Worm (Caenorhabditis elegans) whole organism, L4 larva: ENCODE measurements around the gene F10A3.4.
A peak's percentile ranks its signal among the peaks of the same experiment; 100 is the strongest.

ENCODE experiments used
- D1046.2 ChIP-seq: fragments of 200-800 bp; sonication (Bioruptor generic); IDR thresholded peaks from 2 replicates; pipeline ENCODE4 v1.3.6; 2022; ENCODE audit warnings: missing genetic modification characterization, missing compliant biosample characterization
- F26F4.8 ChIP-seq: fragments of 200-800 bp; sonication (Bioruptor generic); conservative IDR thresholded peaks from 2 replicates; pipeline ENCODE4 v1.3.6; 2022; ENCODE audit warnings: missing genetic modification characterization, missing compliant biosample characterization
- F44E2.7 ChIP-seq: fragments of 200-800 bp; sonication (Bioruptor generic); IDR thresholded peaks from 2 replicates; pipeline ENCODE4 v2.1.2; 2022; ENCODE audit warnings: missing genetic modification characterization, missing compliant biosample characterization
- F49E8.2 ChIP-seq: sonication (generic microtip); optimal IDR thresholded peaks from 2 replicates; lab custom pipeline; 2016; ENCODE audit warnings: missing compliant biosample characterization, mild to moderate bottlenecking, missing genetic modification characterization, borderline replicate concordance
- T26A8.4 ChIP-seq: fragments of 200-800 bp; sonication (Bioruptor generic); IDR thresholded peaks from 2 replicates; pipeline ENCODE4 v1.3.6; 2022; ENCODE audit warnings: missing genetic modification characterization, missing compliant biosample characterization
- Y105C5A.15 ChIP-seq: fragments of 200-800 bp; sonication (Bioruptor generic); IDR thresholded peaks from 2 replicates; pipeline ENCODE4 v1.3.6; 2022; ENCODE audit warnings: missing genetic modification characterization, missing compliant biosample characterization
- Y75B8A.6 ChIP-seq: fragments of 200-800 bp; sonication (Bioruptor generic); IDR thresholded peaks from 2 replicates; pipeline ENCODE4 v1.3.6; 2022; ENCODE audit warnings: missing genetic modification reagents, missing genetic modification characterization, missing compliant biosample characterization
- aly-2 ChIP-seq: sonication (generic microtip); optimal IDR thresholded peaks from 2 replicates; lab custom pipeline; 2018; ENCODE audit warnings: missing biosample characterization, missing genetic modification characterization
- ceh-28 ChIP-seq: fragments of 150-350 bp; optimal IDR thresholded peaks from 2 replicates; lab custom pipeline; 2014; ENCODE audit warnings: missing biosample characterization, missing genetic modification reagents, missing genetic modification characterization
- ceh-44 ChIP-seq: fragments of 200-800 bp; sonication (Bioruptor generic); IDR thresholded peaks from 2 replicates; pipeline ENCODE4 v1.3.6; 2022; ENCODE audit warnings: missing genetic modification reagents, missing genetic modification characterization, missing compliant biosample characterization
- ceh-82 ChIP-seq: sonication (generic microtip); optimal IDR thresholded peaks from 2 replicates; lab custom pipeline; 2017; ENCODE audit warnings: missing biosample characterization, missing genetic modification characterization
- daf-16 ChIP-seq, 3 experiments: sonication (generic microtip); optimal IDR thresholded peaks; 2 replicates each; lab custom pipeline; 2016 to 2017; ENCODE audit warnings: missing genetic modification characterization in 3 of 3, missing genetic modification reagents in 3 of 3, mild to moderate bottlenecking in 2 of 3, missing compliant biosample characterization in 2 of 3, missing biosample characterization in 1 of 3, moderate library complexity in 1 of 3
- dmd-6 ChIP-seq: fragments of 200-800 bp; sonication (Bioruptor generic); IDR thresholded peaks from 2 replicates; pipeline ENCODE4 v1.3.6; 2022; ENCODE audit warnings: missing genetic modification reagents, missing genetic modification characterization, missing compliant biosample characterization
- dmd-9 ChIP-seq: fragments of 200-800 bp; sonication (Bioruptor generic); IDR thresholded peaks from 2 replicates; pipeline ENCODE4 v1.3.6; 2022; ENCODE audit warnings: missing genetic modification reagents, missing genetic modification characterization, missing compliant biosample characterization
- dpl-1 ChIP-seq: fragments of 150-350 bp; optimal IDR thresholded peaks from 2 replicates; lab custom pipeline; 2014; ENCODE audit warnings: missing biosample characterization, missing genetic modification reagents, missing genetic modification characterization
- dve-1 ChIP-seq: sonication (generic microtip); optimal IDR thresholded peaks from 2 replicates; lab custom pipeline; 2017; ENCODE audit warnings: antibody characterized with exemption, mild to moderate bottlenecking, missing genetic modification characterization, missing compliant biosample characterization; ENCODE audit not compliant: insufficient read depth
- egl-27 ChIP-seq: sonication (generic microtip); optimal IDR thresholded peaks from 3 replicates; lab custom pipeline; 2017; ENCODE audit warnings: missing biosample characterization, missing genetic modification reagents, missing genetic modification characterization
- egl-43 ChIP-seq: fragments of 200-800 bp; sonication (Bioruptor generic); IDR thresholded peaks from 2 replicates; pipeline ENCODE4 v1.3.6; 2022; ENCODE audit warnings: missing genetic modification reagents, missing genetic modification characterization, missing compliant biosample characterization
- fos-1 ChIP-seq: fragments of 150-350 bp; optimal IDR thresholded peaks from 2 replicates; lab custom pipeline; 2014; ENCODE audit warnings: missing biosample characterization, missing genetic modification characterization
- hif-1 ChIP-seq, 2 experiments: sonication (generic microtip); optimal IDR thresholded peaks; 2 replicates each; lab custom pipeline; 2016 to 2017; ENCODE audit warnings: missing compliant biosample characterization in 2 of 2, missing genetic modification characterization in 2 of 2, missing genetic modification reagents in 2 of 2, missing genotype in 2 of 2, mild to moderate bottlenecking in 1 of 2
- jun-1 ChIP-seq: fragments of 150-350 bp; optimal IDR thresholded peaks from 2 replicates; lab custom pipeline; 2014; ENCODE audit warnings: missing biosample characterization, missing genetic modification reagents, missing genetic modification characterization
- lin-1 ChIP-seq: fragments of 200-800 bp; sonication (Bioruptor generic); IDR thresholded peaks from 2 replicates; pipeline ENCODE4 v1.3.6; 2022; ENCODE audit warnings: missing genetic modification reagents, missing genetic modification characterization, missing compliant biosample characterization
- lin-13 ChIP-seq: fragments of 150-350 bp; optimal IDR thresholded peaks from 2 replicates; lab custom pipeline; 2014; ENCODE audit warnings: missing biosample characterization, missing genetic modification reagents, missing genetic modification characterization
- lin-39 ChIP-seq: fragments of 150-350 bp; optimal IDR thresholded peaks from 2 replicates; lab custom pipeline; 2014; ENCODE audit warnings: missing biosample characterization, missing genetic modification reagents, missing genetic modification characterization
- madf-9 ChIP-seq: fragments of 200-800 bp; sonication (Bioruptor generic); conservative IDR thresholded peaks from 2 replicates; pipeline ENCODE4 v1.3.6; 2022; ENCODE audit warnings: missing genetic modification reagents, missing genetic modification characterization, missing compliant biosample characterization
- mdt-29 ChIP-seq: fragments of 200-800 bp; sonication (Bioruptor generic); IDR thresholded peaks from 2 replicates; pipeline ENCODE4 v1.3.6; 2022; ENCODE audit warnings: missing genetic modification reagents, missing genetic modification characterization, missing compliant biosample characterization
- mes-2 ChIP-seq: sonication (generic microtip); optimal IDR thresholded peaks from 2 replicates; lab custom pipeline; 2016; ENCODE audit warnings: missing genotype, mild to moderate bottlenecking, missing genetic modification characterization, missing compliant biosample characterization; ENCODE audit not compliant: poor library complexity, severe bottlenecking
- mxl-2 ChIP-seq: fragments of 200-800 bp; sonication (Bioruptor generic); conservative IDR thresholded peaks from 2 replicates; pipeline ENCODE4 v1.3.6; 2022; ENCODE audit warnings: missing genetic modification reagents, missing genetic modification characterization, missing compliant biosample characterization
- nhr-102 ChIP-seq: sonication (generic microtip); optimal IDR thresholded peaks from 2 replicates; lab custom pipeline; 2016; ENCODE audit warnings: mild to moderate bottlenecking, missing genetic modification characterization, moderate library complexity, missing compliant biosample characterization
- nhr-237 ChIP-seq: sonication (generic microtip); optimal IDR thresholded peaks from 2 replicates; lab custom pipeline; 2017; ENCODE audit warnings: missing biosample characterization, missing genetic modification characterization
- nhr-25 ChIP-seq: sonication (generic microtip); optimal IDR thresholded peaks from 2 replicates; lab custom pipeline; 2017; ENCODE audit warnings: missing genetic modification characterization, mild to moderate bottlenecking, missing compliant biosample characterization, antibody characterized with exemption, moderate library complexity, borderline replicate concordance; ENCODE audit not compliant: insufficient read depth
- nhr-28 ChIP-seq: fragments of 150-350 bp; optimal IDR thresholded peaks from 2 replicates; lab custom pipeline; 2014; ENCODE audit warnings: missing biosample characterization, missing genetic modification characterization
- nhr-42 ChIP-seq: fragments of 200-800 bp; sonication (Bioruptor generic); IDR thresholded peaks from 2 replicates; pipeline ENCODE4 v1.3.6; 2022; ENCODE audit warnings: missing genetic modification characterization, missing compliant biosample characterization
- nhr-77 ChIP-seq: fragments of 150-350 bp; optimal IDR thresholded peaks from 2 replicates; lab custom pipeline; 2014; ENCODE audit warnings: missing biosample characterization, missing genetic modification characterization
- pqm-1 ChIP-seq: sonication (generic microtip); optimal IDR thresholded peaks from 2 replicates; lab custom pipeline; 2017; ENCODE audit warnings: missing biosample characterization, missing genetic modification characterization
- saeg-2 ChIP-seq: fragments of 200-800 bp; sonication (Bioruptor generic); IDR thresholded peaks from 2 replicates; pipeline ENCODE4 v1.3.6; 2022; ENCODE audit warnings: missing genetic modification reagents, missing genetic modification characterization, missing compliant biosample characterization
- unc-39 ChIP-seq: sonication (generic microtip); optimal IDR thresholded peaks from 2 replicates; lab custom pipeline; 2017; ENCODE audit warnings: missing biosample characterization, missing genetic modification characterization
- vab-7 ChIP-seq: fragments of 200-800 bp; sonication (Bioruptor generic); IDR thresholded peaks from 2 replicates; pipeline ENCODE4 v1.3.6; 2022; ENCODE audit warnings: missing genetic modification reagents, missing genetic modification characterization, missing compliant biosample characterization
- zfp-2 ChIP-seq: sonication (generic microtip); optimal IDR thresholded peaks from 2 replicates; lab custom pipeline; 2016; ENCODE audit warnings: mild to moderate bottlenecking, missing genetic modification characterization, missing compliant biosample characterization
- zfp-3 ChIP-seq: fragments of 200-800 bp; sonication (Bioruptor generic); conservative IDR thresholded peaks from 2 replicates; pipeline ENCODE4 v1.3.6; 2022; ENCODE audit warnings: missing genetic modification reagents, missing genetic modification characterization, missing compliant biosample characterization
- zip-11 ChIP-seq: fragments of 200-800 bp; sonication (Bioruptor generic); IDR thresholded peaks from 2 replicates; pipeline ENCODE4 v1.3.6; 2022; ENCODE audit warnings: missing genetic modification characterization, missing compliant biosample characterization
- zip-2 ChIP-seq: fragments of 150-350 bp; optimal IDR thresholded peaks from 2 replicates; lab custom pipeline; 2014; ENCODE audit warnings: missing biosample characterization, missing genetic modification characterization

The F10A3.4 gene

DNA sequence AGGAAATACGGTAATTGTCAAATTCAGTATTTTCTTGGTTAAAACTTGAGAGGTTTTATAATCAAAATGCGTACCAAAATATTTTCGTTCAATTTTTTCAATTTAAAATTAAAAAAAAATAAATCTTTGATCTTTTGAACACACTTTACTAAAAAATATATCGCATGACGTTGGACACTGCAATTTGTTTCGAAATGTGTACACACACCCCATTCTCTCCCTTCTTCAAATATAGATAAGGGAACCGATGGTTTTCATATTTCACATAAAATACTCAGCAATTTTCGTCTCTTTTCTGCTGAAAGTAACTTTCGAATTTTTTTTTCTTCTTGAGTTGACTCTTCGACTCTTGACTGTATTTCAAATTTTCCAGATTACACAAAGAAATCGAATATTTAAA lies 27.5 kb upstream of the F10A3.4 start (continued):
- TF ChIP-seq unc-39 (tag; lab: Kevin White, UChicago): no peak
- TF ChIP-seq aly-2 (tag; lab: Kevin White, UChicago): no peak
- no peak for TF ChIP-seq dmd-9 (GFP tag; lab: Robert Waterston, UW)
- TF ChIP-seq F26F4.8 (GFP tag; lab: Robert Waterston, UW): no peak
- TF ChIP-seq D1046.2 (GFP tag; lab: Robert Waterston, UW): no peak
- TF ChIP-seq dpl-1 (GFP tag; lab: Kevin White, UChicago): no peak
- no peak for TF ChIP-seq daf-16 (GFP tag; optimal IDR thresholded peaks at IDR 0.05; lab: Kevin White, UChicago)
- TF ChIP-seq daf-16 (tag; optimal IDR thresholded peaks at IDR 0.05; lab: Kevin White, UChicago): peak; percentile 29
- no peak for TF ChIP-seq zfp-3 (GFP tag; lab: Robert Waterston, UW)
- TF ChIP-seq dmd-6 (GFP tag; lab: Robert Waterston, UW): peak; percentile 12; the same call in 1 of the 2 replicates
- no peak for TF ChIP-seq ceh-44 (GFP tag; lab: Robert Waterston, UW)
- TF ChIP-seq nhr-102 (tag; lab: Kevin White, UChicago): no peak
- no peak for TF ChIP-seq lin-13 (GFP tag; lab: Kevin White, UChicago)
- no peak for TF ChIP-seq nhr-237 (tag; lab: Kevin White, UChicago)
- no peak for TF ChIP-seq mdt-29
- TF ChIP-seq dve-1 (tag; lab: Kevin White, UChicago): peak; percentile 32
- no peak for TF ChIP-seq egl-27

DNA sequence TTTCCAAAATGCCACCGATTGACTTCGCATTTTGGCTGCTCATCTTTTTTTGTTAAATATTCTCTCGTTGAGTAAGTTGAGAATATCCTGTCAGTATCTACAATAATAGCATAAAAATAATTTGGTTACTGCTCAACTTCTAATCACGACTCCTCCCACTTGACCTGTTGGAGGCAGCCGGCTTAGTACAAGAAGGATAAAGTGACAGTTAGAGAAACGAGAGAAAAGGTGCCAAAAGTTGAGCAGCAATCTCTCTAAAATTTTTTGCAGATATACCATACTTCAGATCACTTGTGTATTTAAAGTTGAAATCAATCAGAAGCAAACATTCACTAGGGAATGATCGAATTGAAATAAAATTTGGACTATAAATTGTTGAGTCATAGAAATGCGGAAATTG lies 24.2 kb upstream of the F10A3.4 start, which contains the start of gene nhr-111:
Gene nhr-111, minus strand, starts transcription at position 101 of the 400 bp plus-strand sequence.
- TF ChIP-seq vab-7 (GFP tag; lab: Robert Waterston, UW): no peak
- TF ChIP-seq unc-39 (tag; lab: Kevin White, UChicago): no peak
- no peak for TF ChIP-seq madf-9 (GFP tag; lab: Robert Waterston, UW)
- no peak for TF ChIP-seq lin-13 (GFP tag; lab: Kevin White, UChicago)
- TF ChIP-seq nhr-42 (GFP tag; lab: Robert Waterston, UW): no peak
- TF ChIP-seq ceh-28 (tag; lab: Kevin White, UChicago): no peak
- TF ChIP-seq saeg-2 (GFP tag; lab: Robert Waterston, UW): no peak
- TF ChIP-seq nhr-77 (tag; lab: Kevin White, UChicago): no peak
- no peak for TF ChIP-seq Y75B8A.6
- TF ChIP-seq mes-2 (tag; lab: Kevin White, UChicago): no peak
- TF ChIP-seq zfp-2 (tag; lab: Kevin White, UChicago): no peak
- no peak for TF ChIP-seq mdt-29
- TF ChIP-seq ceh-82: no peak
- TF ChIP-seq mxl-2 (GFP tag; lab: Robert Waterston, UW): no peak
- TF ChIP-seq dmd-6 (GFP tag; lab: Robert Waterston, UW): no peak
- TF ChIP-seq T26A8.4 (GFP tag; lab: Robert Waterston, UW): no peak
- TF ChIP-seq fos-1: no peak

DNA sequence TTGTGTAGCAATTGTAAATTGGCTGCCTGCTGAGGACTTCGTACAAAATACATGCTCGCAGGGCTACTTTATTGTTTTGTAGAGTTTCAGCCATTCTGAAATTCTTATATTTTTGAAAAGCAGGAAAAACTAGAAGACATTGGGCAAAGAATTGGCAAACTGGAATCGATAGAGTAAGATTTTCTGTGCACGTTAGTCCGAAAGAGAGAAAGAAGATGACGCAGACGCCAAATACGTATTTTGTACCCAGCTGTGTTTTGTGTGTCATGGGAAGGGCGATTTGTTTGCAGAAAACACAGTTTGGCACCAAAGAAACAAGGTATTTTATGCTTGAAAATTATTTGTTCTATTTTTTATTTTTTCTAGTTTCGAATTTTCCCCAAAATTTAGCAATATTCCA lies 21.5 kb upstream of the F10A3.4 start, which contains the start of gene fbxa-143:
Gene fbxa-143, minus strand, starts transcription at position 101 of the 400 bp plus-strand sequence.
- TF ChIP-seq F44E2.7 (no peak), nhr-77 (tag; lab: Kevin White, UChicago) (no peak), F26F4.8 (GFP tag; lab: Robert Waterston, UW) (no peak), nhr-28 (tag; lab: Kevin White, UChicago) (peak; percentile 48)

DNA sequence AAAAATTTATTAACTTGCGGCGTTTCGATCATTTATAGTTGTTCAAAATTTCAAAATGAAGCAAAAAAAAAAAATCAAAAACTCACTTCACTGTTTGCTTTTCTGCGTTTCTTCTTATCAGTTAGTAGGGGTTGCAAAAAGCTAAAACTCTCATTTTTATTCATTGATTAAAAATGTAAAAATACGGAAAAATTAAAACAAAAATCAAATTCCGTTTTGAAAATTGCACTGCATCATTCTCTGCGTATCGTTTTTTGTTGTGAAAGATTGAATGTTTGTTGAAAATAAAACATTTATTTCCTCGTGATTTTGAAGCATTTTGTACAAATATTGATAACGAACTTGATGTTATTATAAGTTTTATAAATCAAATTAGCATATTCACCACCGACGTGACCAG lies 19.8 kb upstream of the F10A3.4 start:
- TF ChIP-seq F49E8.2 (tag; lab: Kevin White, UChicago): no peak
- no peak for TF ChIP-seq fos-1
- TF ChIP-seq lin-1 (GFP tag; lab: Robert Waterston, UW): no peak
- no peak for TF ChIP-seq egl-43 (GFP tag; lab: Robert Waterston, UW)
- TF ChIP-seq T26A8.4 (GFP tag; lab: Robert Waterston, UW): no peak
- TF ChIP-seq hif-1 (tag; optimal IDR thresholded peaks at IDR 0.05; lab: Kevin White, UChicago): no peak
- TF ChIP-seq nhr-25 (tag; lab: Kevin White, UChicago): no peak
- no peak for TF ChIP-seq mdt-29
- peak; percentile 78 for TF ChIP-seq pqm-1
- no peak for TF ChIP-seq ceh-44 (GFP tag; lab: Robert Waterston, UW)
- no peak for TF ChIP-seq saeg-2 (GFP tag; lab: Robert Waterston, UW)
- no peak for TF ChIP-seq lin-13 (GFP tag; lab: Kevin White, UChicago)
- no peak for TF ChIP-seq F44E2.7
- no peak for TF ChIP-seq zip-11 (GFP tag; lab: Robert Waterston, UW)
- no peak for TF ChIP-seq F26F4.8 (GFP tag; lab: Robert Waterston, UW)
- TF ChIP-seq zip-2 (tag; lab: Kevin White, UChicago): no peak
- TF ChIP-seq jun-1 (tag; lab: Kevin White, UChicago): no peak
- no peak for TF ChIP-seq Y105C5A.15 (GFP tag; lab: Robert Waterston, UW)
- no peak for TF ChIP-seq nhr-42 (GFP tag; lab: Robert Waterston, UW)
- TF ChIP-seq daf-16 (GFP tag; optimal IDR thresholded peaks at IDR 0.05; lab: Kevin White, UChicago): no peak
- peak; percentile 38 for TF ChIP-seq daf-16 (tag; optimal IDR thresholded peaks at IDR 0.05; lab: Kevin White, UChicago)
- TF ChIP-seq nhr-102 (tag; lab: Kevin White, UChicago): no peak
- peak; percentile 38 for TF ChIP-seq dve-1 (tag; lab: Kevin White, UChicago)
- no peak for TF ChIP-seq lin-39 (tag; lab: Kevin White, UChicago)
- TF ChIP-seq unc-39 (tag; lab: Kevin White, UChicago): no peak
